Worm (Caenorhabditis elegans): ENCODE data around the gene B0244.15.

ce11 chrIII:5717173-5717748, 25.9 kb upstream of the B0244.15 start:
- no peak for TF ChIP-seq mep-1 (tag; optimal IDR thresholded peaks at IDR 0.05)
- no peak for TF ChIP-seq jun-1 (tag; optimal IDR thresholded peaks at IDR 0.05)

Data from whole organism, L4 larva.